Fruit fly (Drosophila melanogaster) whole organism, embryonic: ENCODE measurements around the gene CG12990.

Experiments
- CG9215 ChIP-seq: fragments of 200-800 bp; sonication (Bioruptor generic); IDR thresholded peaks from 2 replicates; pipeline ENCODE4 v1.3.6; 2022; ENCODE audit warnings: missing biosample characterization, missing genetic modification characterization
- Usf ChIP-seq: fragments of 200-800 bp; sonication (Bioruptor generic); optimal IDR thresholded peaks from 2 replicates; lab custom pipeline; 2017; ENCODE audit warnings: missing genotype, missing biosample characterization, missing genetic modification characterization
- amos ChIP-seq: fragments of 200-800 bp; sonication (Bioruptor generic); IDR thresholded peaks from 2 replicates; pipeline ENCODE4 v1.3.6; 2022; ENCODE audit warnings: missing biosample characterization, missing genetic modification characterization; ENCODE audit not compliant: partially characterized antibody
- ase ChIP-seq: fragments of 200-800 bp; sonication (Bioruptor generic); IDR thresholded peaks from 3 replicates; pipeline ENCODE4 v1.3.6; 2022; ENCODE audit warnings: missing biosample characterization, missing genetic modification characterization
- ftz-f1 ChIP-seq: fragments of 200-800 bp; sonication (Bioruptor generic); optimal IDR thresholded peaks from 2 replicates; lab custom pipeline; 2016; ENCODE audit warnings: missing biosample characterization, missing genetic modification characterization
- odd ChIP-seq: fragments of 200-800 bp; sonication (Bioruptor generic); optimal IDR thresholded peaks from 2 replicates; lab custom pipeline; 2017; ENCODE audit warnings: missing biosample characterization, mild to moderate bottlenecking, missing genetic modification characterization
- schlank ChIP-seq: fragments of 200-800 bp; sonication (Bioruptor generic); optimal IDR thresholded peaks from 2 replicates; lab custom pipeline; 2018; ENCODE audit warnings: missing biosample characterization, mild to moderate bottlenecking, missing genetic modification characterization
- sens-2 ChIP-seq: fragments of 200-800 bp; sonication (Bioruptor generic); IDR thresholded peaks from 2 replicates; pipeline ENCODE4 v1.3.6; 2022; ENCODE audit warnings: missing biosample characterization, missing genetic modification characterization

DNA sequence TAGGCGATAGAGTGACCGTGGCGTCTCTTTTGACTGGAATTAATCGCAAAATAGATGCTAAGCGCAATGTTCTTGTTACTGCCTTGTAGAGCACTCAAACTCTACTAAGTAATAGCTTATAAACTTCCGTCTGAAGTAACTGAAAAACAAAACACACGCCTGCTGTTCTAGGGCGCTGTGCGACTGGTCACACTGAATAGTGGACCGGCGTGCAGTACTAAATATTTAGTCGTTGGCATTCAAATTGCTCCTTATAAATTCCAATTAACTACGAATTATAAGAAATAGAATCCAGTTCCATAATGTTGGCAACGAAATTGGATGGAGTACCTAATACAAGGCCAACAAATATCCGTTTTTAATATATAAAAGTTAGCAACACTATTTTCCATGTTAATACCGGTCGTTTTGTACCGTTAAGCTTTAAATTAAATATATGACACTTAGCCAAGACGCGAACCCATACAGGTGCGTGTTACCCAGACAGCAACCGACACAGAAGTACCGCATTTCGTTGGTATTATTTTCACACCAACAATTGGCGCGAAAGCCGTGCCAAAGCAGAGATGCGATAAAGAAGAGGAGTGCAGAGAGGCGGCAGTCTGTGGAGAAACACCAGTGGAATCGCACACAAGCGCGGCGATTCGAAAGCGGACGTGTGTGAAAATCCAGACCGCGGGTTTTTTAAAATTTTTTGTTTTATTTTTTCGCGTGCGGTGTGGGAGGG, 38.0 kb upstream of the CG12990 start, which contains the start of the genes CG8173 and raskol:
- TF ChIP-seq schlank (tag; lab: Kevin White, UChicago) (no peak), amos (GFP tag; lab: Robert Waterston, UW) (peak; percentile 34; the same call in 1 of the 2 replicates), CG9215 (GFP tag; lab: Robert Waterston, UW) (no peak), odd (no peak), sens-2 (GFP tag; lab: Robert Waterston, UW) (no peak), ase (no peak), ftz-f1 (GFP tag; lab: Kevin White, UChicago) (no peak), Usf (no peak)
